Fruit fly (Drosophila melanogaster): ENCODE measurements around the gene Srx.

The Srx gene

dm6 chrX:17844623-17845022 lies 12.2 kb upstream of the Srx start, which contains the start of the genes CG8142 and Ucp4A (continued):
- TF ChIP-seq CG6175 (GFP tag; IDR thresholded peaks at IDR 0.05) (peak; percentile 79; the same call in 2 of the 3 replicates), CG6765 (GFP tag; optimal IDR thresholded peaks at IDR 0.05) (peak; percentile 77), ERR (GFP tag; optimal IDR thresholded peaks at IDR 0.05) (no peak), zfh2 (GFP tag; optimal IDR thresholded peaks at IDR 0.05) (peak; percentile 62), CG3838 (GFP tag; optimal IDR thresholded peaks at IDR 0.05) (peak; percentile 58), dysf (GFP tag; IDR thresholded peaks at IDR 0.05) (peak; percentile 96), phol (tag; optimal IDR thresholded peaks at IDR 0.05) (peak; percentile 95), CkIIα-i1 (GFP tag; IDR thresholded peaks at IDR 0.05) (no peak; the same call in 1 of the 2 replicates), aop (GFP tag; IDR thresholded peaks at IDR 0.05) (peak; percentile 65; the same call in 1 of the 2 replicates), CG7987 (GFP tag; optimal IDR thresholded peaks at IDR 0.05) (peak; percentile 9), salm (tag; optimal IDR thresholded peaks at IDR 0.05) (peak; percentile 61), ac (GFP tag; optimal IDR thresholded peaks at IDR 0.05) (peak; percentile 18), CG15073 (GFP tag; optimal IDR thresholded peaks at IDR 0.05) (peak; percentile 53), CG10654 (GFP tag; optimal IDR thresholded peaks at IDR 0.05) (peak; percentile 91), jigr1 (GFP tag; IDR thresholded peaks at IDR 0.05) (peak; percentile 93), Xbp1 (GFP tag; optimal IDR thresholded peaks at IDR 0.05) (peak; percentile 94), CG13894 (tag; optimal IDR thresholded peaks at IDR 0.05) (peak; percentile 83), vfl (GFP tag; optimal IDR thresholded peaks at IDR 0.05) (peak; percentile 72), CG3995 (GFP tag; optimal IDR thresholded peaks at IDR 0.05) (peak; percentile 39), tgo (GFP tag; IDR thresholded peaks at IDR 0.05) (peak; percentile 98), CG6683 (GFP tag; optimal IDR thresholded peaks at IDR 0.05) (peak; percentile 81), CG6854 (GFP tag; optimal IDR thresholded peaks at IDR 0.05) (peak; percentile 76), tx (GFP tag; optimal IDR thresholded peaks at IDR 0.05) (peak; percentile 2), CG11696 (GFP tag; IDR thresholded peaks at IDR 0.05) (peak; percentile 72), row (GFP tag; IDR thresholded peaks at IDR 0.05) (peak; percentile 99), CG7786 (GFP tag; optimal IDR thresholded peaks at IDR 0.05) (peak; percentile 46), Sry-β (GFP tag; optimal IDR thresholded peaks at IDR 0.05) (no peak), dati (GFP tag; IDR thresholded peaks at IDR 0.05) (peak; percentile 68), sisA (GFP tag; IDR thresholded peaks at IDR 0.05) (peak; percentile 95), Meics (GFP tag; optimal IDR thresholded peaks at IDR 0.05) (peak; percentile 92), NC2α (GFP tag; optimal IDR thresholded peaks at IDR 0.05) (no peak), CG10543 (GFP tag; optimal IDR thresholded peaks at IDR 0.05) (peak; percentile 83), CG13424 (tag; optimal IDR thresholded peaks at IDR 0.05) (peak; percentile 96), inv (GFP tag; IDR thresholded peaks at IDR 0.05; ENCODE audit: partially characterized antibody) (no peak), CG5180 (GFP tag; optimal IDR thresholded peaks at IDR 0.05) (peak; percentile 62), fd64A (GFP tag; optimal IDR thresholded peaks at IDR 0.05) (no peak), ci (GFP tag; IDR thresholded peaks at IDR 0.05) (peak; percentile 93), Nf-YA (GFP tag; IDR thresholded peaks at IDR 0.05) (peak; percentile 91), Ets65A (GFP tag) (peak; percentile 96), fu2 (GFP tag; optimal IDR thresholded peaks at IDR 0.05) (peak; percentile 27), ftz-f1 (GFP tag; optimal IDR thresholded peaks at IDR 0.05) (peak; percentile 25), CG9727 (GFP tag; optimal IDR thresholded peaks at IDR 0.05) (peak; percentile 93), Blimp-1 (GFP tag; optimal IDR thresholded peaks at IDR 0.05) (peak; percentile 89), NfI (GFP tag; optimal IDR thresholded peaks at IDR 0.05) (peak; percentile 84), stc (GFP tag; IDR thresholded peaks at IDR 0.05) (peak; percentile 94), CG31365 (tag; optimal IDR thresholded peaks at IDR 0.05) (no peak), bcd (GFP tag; optimal IDR thresholded peaks at IDR 0.05) (peak; percentile 93), knrl (GFP tag; IDR thresholded peaks at IDR 0.05; ENCODE audit: partially characterized antibody) (peak; percentile 53; the same call in 2 of the 3 replicates), ranshi (GFP tag; IDR thresholded peaks at IDR 0.05) (peak; percentile 96), Ets97D (GFP tag; optimal IDR thresholded peaks at IDR 0.05) (peak; percentile 63), pnt (GFP tag; optimal IDR thresholded peaks at IDR 0.05) (peak; percentile 52)
